Worm (Caenorhabditis elegans): ENCODE results near the gene acaa-2.

The acaa-2 gene

ce11 chrIII:13380881-13381280, 36.1 kb downstream of the acaa-2 start:
- no peak for TF ChIP-seq ceh-22 (tag; optimal IDR thresholded peaks at IDR 0.05)
- no peak for TF ChIP-seq ceh-34 (tag; optimal IDR thresholded peaks at IDR 0.05)
- no peak for TF ChIP-seq ceh-45 (GFP tag; IDR thresholded peaks at IDR 0.05)
- no peak for TF ChIP-seq T23F11.4 (GFP tag; optimal IDR thresholded peaks at IDR 0.05)
- no peak for TF ChIP-seq lim-6 (tag; optimal IDR thresholded peaks at IDR 0.05)
- no peak for TF ChIP-seq ceh-30 (tag; optimal IDR thresholded peaks at IDR 0.05)
- TF ChIP-seq ahr-1 (tag; optimal IDR thresholded peaks at IDR 0.05) = no peak

ce11 chrIII:13381684-13382083, 36.9 kb downstream of the acaa-2 start:
- TF ChIP-seq K02D7.2 (tag; optimal IDR thresholded peaks at IDR 0.05) (no peak), lin-11 (tag; optimal IDR thresholded peaks at IDR 0.05) (no peak), unc-42 (tag; optimal IDR thresholded peaks at IDR 0.05) (peak; percentile 26), hlh-30 (tag; optimal IDR thresholded peaks at IDR 0.05; ENCODE audit: insufficient read depth) (no peak), zip-5 (tag; optimal IDR thresholded peaks at IDR 0.05) (no peak), ceh-34 (tag; optimal IDR thresholded peaks at IDR 0.05) (no peak), ets-4 (tag; optimal IDR thresholded peaks at IDR 0.05) (no peak), ceh-14 (tag; optimal IDR thresholded peaks at IDR 0.05) (no peak), nhr-11 (tag; optimal IDR thresholded peaks at IDR 0.05) (no peak)

ce11 chrIII:13383159-13383558, 38.4 kb downstream of the acaa-2 start:
- no peak for TF ChIP-seq Y22D7AL.16 (tag; optimal IDR thresholded peaks at IDR 0.05)
- peak; percentile 58 for TF ChIP-seq nfya-1 (tag; optimal IDR thresholded peaks at IDR 0.05)

ce11 chrIII:13385850-13386249, 41.1 kb downstream of the acaa-2 start, which contains the start of gene T03F6.4:
T03F6.4 (plus strand) TSS chrIII:13386150.
- TF ChIP-seq nhr-11 (tag; optimal IDR thresholded peaks at IDR 0.05) = no peak
- no peak for TF ChIP-seq madf-2 (tag; optimal IDR thresholded peaks at IDR 0.05)
- TF ChIP-seq unc-55 (GFP tag; optimal IDR thresholded peaks at IDR 0.05) = no peak
- TF ChIP-seq ttx-3 (tag; optimal IDR thresholded peaks at IDR 0.05) = no peak
- TF ChIP-seq nfya-1 (tag; optimal IDR thresholded peaks at IDR 0.05) = no peak
- TF ChIP-seq tbx-7 (tag; optimal IDR thresholded peaks at IDR 0.05) = no peak
- no peak for TF ChIP-seq ceh-48 (tag; optimal IDR thresholded peaks at IDR 0.05)
- TF ChIP-seq C08G9.2 (tag; optimal IDR thresholded peaks at IDR 0.05) = no peak
- TF ChIP-seq tbx-2 (tag; optimal IDR thresholded peaks at IDR 0.05) = no peak
- no peak for TF ChIP-seq ceh-22 (tag; optimal IDR thresholded peaks at IDR 0.05)
- TF ChIP-seq ref-2 (tag; optimal IDR thresholded peaks at IDR 0.05) = no peak
- no peak for TF ChIP-seq npax-4 (tag; optimal IDR thresholded peaks at IDR 0.05)
- TF ChIP-seq unc-3 (GFP tag; conservative IDR thresholded peaks at IDR 0.05) = no peak
- no peak for TF ChIP-seq unc-3 (tag; optimal IDR thresholded peaks at IDR 0.05)
- TF ChIP-seq lin-11 (tag; optimal IDR thresholded peaks at IDR 0.05) = no peak
- no peak for TF ChIP-seq ceh-34 (tag; optimal IDR thresholded peaks at IDR 0.05)
- TF ChIP-seq ztf-16 (tag; optimal IDR thresholded peaks at IDR 0.05) = no peak
- no peak for TF ChIP-seq ceh-45 (GFP tag; IDR thresholded peaks at IDR 0.05)
- TF ChIP-seq C38D4.7 (GFP tag; optimal IDR thresholded peaks at IDR 0.05) = no peak

ce11 chrIII:13388621-13389020, 43.9 kb downstream of the acaa-2 start:
- TF ChIP-seq elt-2 (tag; optimal IDR thresholded peaks at IDR 0.05) = peak; percentile 92
- no peak for TF ChIP-seq F13H6.1 (tag; optimal IDR thresholded peaks at IDR 0.05)

ce11 chrIII:13389078-13389477, 44.3 kb downstream of the acaa-2 start, which contains the start of gene T03F6.3:
T03F6.3 (plus strand) TSS chrIII:13389395.
- TF ChIP-seq ceh-2 (tag; optimal IDR thresholded peaks at IDR 0.05) (no peak), ceh-30 (tag; optimal IDR thresholded peaks at IDR 0.05) (no peak), ceh-24 (tag; optimal IDR thresholded peaks at IDR 0.05) (no peak), C08G9.2 (tag; optimal IDR thresholded peaks at IDR 0.05) (no peak)

All from whole organism, late embryonic.